Fruit fly (Drosophila melanogaster) whole organism, pupa: ENCODE data around the gene CG14210.

Source experiments
- CG10348 ChIP-seq: fragments of 200-800 bp; sonication (Bioruptor generic); IDR thresholded peaks from 2 replicates; pipeline ENCODE4 v1.3.6; 2022; ENCODE audit warnings: missing biosample characterization, missing genetic modification characterization
- CG12605 ChIP-seq: fragments of 200-800 bp; sonication (Bioruptor generic); IDR thresholded peaks from 2 replicates; pipeline ENCODE4 v1.3.6; 2022; ENCODE audit warnings: missing biosample characterization, missing genetic modification characterization
- CG13204 ChIP-seq: fragments of 200-800 bp; sonication (Bioruptor generic); optimal IDR thresholded peaks from 2 replicates; lab custom pipeline; 2018; ENCODE audit warnings: missing biosample characterization, mild to moderate bottlenecking, missing genetic modification characterization, moderate library complexity
- CG14655 ChIP-seq: fragments of 200-800 bp; sonication (Bioruptor generic); optimal IDR thresholded peaks from 3 replicates; lab custom pipeline; 2017; ENCODE audit warnings: mild to moderate bottlenecking, missing biosample characterization, missing genetic modification reagents, missing genetic modification characterization
- CG15710 ChIP-seq: fragments of 200-800 bp; sonication (Bioruptor generic); optimal IDR thresholded peaks from 2 replicates; lab custom pipeline; 2018; ENCODE audit warnings: missing biosample characterization, mild to moderate bottlenecking, missing genetic modification characterization, moderate library complexity
- CG17806 ChIP-seq: fragments of 200-800 bp; sonication (Bioruptor generic); optimal IDR thresholded peaks from 2 replicates; lab custom pipeline; 2018; ENCODE audit warnings: missing biosample characterization, mild to moderate bottlenecking, missing genetic modification characterization, moderate library complexity
- CG32121 ChIP-seq: fragments of 200-800 bp; sonication (Bioruptor generic); IDR thresholded peaks from 2 replicates; pipeline ENCODE4 v1.3.6; 2022; ENCODE audit warnings: missing biosample characterization, missing genetic modification characterization
- CG34367 ChIP-seq: fragments of 200-800 bp; sonication (Bioruptor generic); optimal IDR thresholded peaks from 2 replicates; lab custom pipeline; 2018; ENCODE audit warnings: missing biosample characterization, mild to moderate bottlenecking, missing genetic modification characterization
- CG4496 ChIP-seq: fragments of 200-800 bp; sonication (Bioruptor generic); IDR thresholded peaks from 3 replicates; pipeline ENCODE4 v1.3.6; 2022; ENCODE audit warnings: missing biosample characterization, missing genetic modification characterization
- CG8159 ChIP-seq: fragments of 200-800 bp; sonication (Bioruptor generic); optimal IDR thresholded peaks from 3 replicates; lab custom pipeline; 2018; ENCODE audit warnings: missing biosample characterization, mild to moderate bottlenecking, missing genetic modification characterization, moderate library complexity
- CG8301 ChIP-seq: fragments of 200-800 bp; sonication (Bioruptor generic); optimal IDR thresholded peaks from 2 replicates; lab custom pipeline; 2018; ENCODE audit warnings: missing biosample characterization, mild to moderate bottlenecking, missing genetic modification characterization
- CG9948 ChIP-seq: fragments of 200-800 bp; sonication (Bioruptor generic); optimal IDR thresholded peaks from 2 replicates; lab custom pipeline; 2018; ENCODE audit warnings: missing biosample characterization, mild to moderate bottlenecking, missing genetic modification characterization, moderate library complexity
- D1 ChIP-seq: fragments of 200-800 bp; sonication (Bioruptor generic); optimal IDR thresholded peaks from 2 replicates; lab custom pipeline; 2018; ENCODE audit warnings: missing biosample characterization, mild to moderate bottlenecking, missing genetic modification characterization, moderate library complexity
- EcR ChIP-seq: fragments of 200-800 bp; sonication (Bioruptor generic); optimal IDR thresholded peaks from 3 replicates; lab custom pipeline; 2019; ENCODE audit warnings: missing biosample characterization, missing genetic modification characterization, mild to moderate bottlenecking, moderate library complexity, missing genetic modification reagents
- Ets98B ChIP-seq: fragments of 200-800 bp; sonication (Bioruptor generic); IDR thresholded peaks from 2 replicates; pipeline ENCODE4 v1.3.6; 2022; ENCODE audit warnings: missing biosample characterization, missing genetic modification characterization
- Pif1A ChIP-seq: fragments of 200-800 bp; sonication (Bioruptor generic); optimal IDR thresholded peaks from 3 replicates; lab custom pipeline; 2016; ENCODE audit warnings: missing biosample characterization, missing genetic modification characterization
- Pif1B ChIP-seq: fragments of 200-800 bp; sonication (Bioruptor generic); optimal IDR thresholded peaks from 3 replicates; lab custom pipeline; 2016; ENCODE audit warnings: missing biosample characterization, missing genetic modification characterization
- Snoo ChIP-seq: fragments of 200-800 bp; sonication (Bioruptor generic); optimal IDR thresholded peaks from 3 replicates; lab custom pipeline; 2017; ENCODE audit warnings: missing biosample characterization, mild to moderate bottlenecking, missing genetic modification characterization, inconsistent platforms
- fd96Ca ChIP-seq: fragments of 200-800 bp; sonication (Bioruptor generic); IDR thresholded peaks from 3 replicates; pipeline ENCODE4 v1.3.6; 2022; ENCODE audit warnings: missing biosample characterization, missing genetic modification characterization
- gl ChIP-seq: fragments of 200-800 bp; sonication (Bioruptor generic); optimal IDR thresholded peaks from 2 replicates; lab custom pipeline; 2018; ENCODE audit warnings: missing biosample characterization, mild to moderate bottlenecking, missing genetic modification characterization
- rn ChIP-seq: fragments of 200-800 bp; sonication (Bioruptor generic); IDR thresholded peaks from 2 replicates; pipeline ENCODE4 v1.3.6; 2022; ENCODE audit warnings: missing biosample characterization, missing genetic modification characterization

CG14210 gene

DNA sequence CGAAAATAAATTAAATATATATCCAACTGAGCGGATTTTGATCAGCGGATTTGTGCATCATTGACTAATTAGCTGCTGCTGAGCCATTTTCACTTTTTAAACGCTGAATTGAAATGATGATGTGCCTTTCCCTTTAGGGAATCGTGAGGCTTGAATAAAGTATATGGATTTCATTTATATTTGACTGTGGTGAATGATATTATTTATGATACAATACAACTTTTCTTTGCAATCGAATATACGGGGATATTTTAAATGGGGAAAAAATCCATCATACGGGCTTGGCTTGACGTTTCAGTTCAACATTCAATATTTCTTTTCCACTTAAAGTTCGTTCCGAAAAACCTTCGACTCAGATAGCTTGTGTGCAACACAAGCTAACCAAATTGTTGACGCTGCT, 4.8 kb upstream of the CG14210 start, which contains the start of the genes Shawn and Tyler:
Gene Shawn, plus strand, starts transcription at position 301 of the 400 bp plus-strand sequence.
Gene Tyler, plus strand, starts transcription at position 301 of the 400 bp plus-strand sequence.
- TF ChIP-seq Snoo (tag; lab: Kevin White, UChicago) (no peak), fd96Ca (GFP tag; lab: Robert Waterston, UW) (no peak), CG34367 (no peak), D1 (tag; lab: Kevin White, UChicago) (no peak), CG15710 (tag; lab: Kevin White, UChicago) (no peak), CG13204 (GFP tag; lab: Kevin White, UChicago) (no peak), EcR (GFP tag; lab: Kevin White, UChicago) (no peak), rn (GFP tag; lab: Robert Waterston, UW) (no peak), gl (tag; lab: Kevin White, UChicago) (no peak), CG9948 (tag; lab: Kevin White, UChicago) (no peak), CG14655 (GFP tag; lab: Kevin White, UChicago) (no peak), CG10348 (GFP tag; lab: Robert Waterston, UW) (no peak), CG17806 (tag; lab: Kevin White, UChicago) (no peak), CG32121 (no peak), CG12605 (GFP tag; lab: Robert Waterston, UW) (no peak), CG4496 (GFP tag; lab: Robert Waterston, UW) (no peak), Pif1B (GFP tag; lab: Kevin White, UChicago) (no peak), CG8159 (tag; lab: Kevin White, UChicago) (no peak), Ets98B (no peak), Pif1A (GFP tag; lab: Kevin White, UChicago) (no peak)
- TF ChIP-seq, all 21 proteins: peak for 0

DNA sequence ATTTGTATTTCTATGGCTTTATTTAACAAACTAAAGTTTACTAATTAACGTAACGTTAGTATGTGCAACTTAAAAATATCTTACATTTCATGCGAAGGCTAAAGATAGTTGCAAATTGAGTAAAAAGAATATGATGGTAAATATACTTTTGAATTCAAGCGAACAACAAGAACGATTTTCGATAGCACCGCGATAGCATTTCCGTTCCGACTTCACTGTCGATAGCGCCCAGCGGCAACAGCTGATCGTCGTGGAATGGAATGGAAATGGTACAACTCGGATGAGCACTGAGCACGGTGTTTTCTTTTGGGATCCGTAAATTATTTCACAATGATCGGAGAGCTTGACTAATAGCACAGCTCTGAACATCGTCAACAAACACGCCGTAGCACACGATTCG, 2.5 kb upstream of the CG14210 start:
- peak; percentile 45 for TF ChIP-seq CG34367
- TF ChIP-seq CG4496 (GFP tag; lab: Robert Waterston, UW): peak; percentile 83
- TF ChIP-seq Pif1B (GFP tag; lab: Kevin White, UChicago): no peak
- TF ChIP-seq CG12605 (GFP tag; lab: Robert Waterston, UW): peak; percentile 57
- no peak for TF ChIP-seq D1 (tag; lab: Kevin White, UChicago)
- peak; percentile 60 for TF ChIP-seq Snoo (tag; lab: Kevin White, UChicago)
- no peak for TF ChIP-seq EcR (GFP tag; lab: Kevin White, UChicago)
- TF ChIP-seq CG17806 (tag; lab: Kevin White, UChicago): no peak
- TF ChIP-seq CG9948 (tag; lab: Kevin White, UChicago): no peak
- no peak for TF ChIP-seq CG15710 (tag; lab: Kevin White, UChicago)
- peak; percentile 34 for TF ChIP-seq gl (tag; lab: Kevin White, UChicago)
- TF ChIP-seq Ets98B: peak; percentile 10; the same call in 1 of the 2 replicates

DNA sequence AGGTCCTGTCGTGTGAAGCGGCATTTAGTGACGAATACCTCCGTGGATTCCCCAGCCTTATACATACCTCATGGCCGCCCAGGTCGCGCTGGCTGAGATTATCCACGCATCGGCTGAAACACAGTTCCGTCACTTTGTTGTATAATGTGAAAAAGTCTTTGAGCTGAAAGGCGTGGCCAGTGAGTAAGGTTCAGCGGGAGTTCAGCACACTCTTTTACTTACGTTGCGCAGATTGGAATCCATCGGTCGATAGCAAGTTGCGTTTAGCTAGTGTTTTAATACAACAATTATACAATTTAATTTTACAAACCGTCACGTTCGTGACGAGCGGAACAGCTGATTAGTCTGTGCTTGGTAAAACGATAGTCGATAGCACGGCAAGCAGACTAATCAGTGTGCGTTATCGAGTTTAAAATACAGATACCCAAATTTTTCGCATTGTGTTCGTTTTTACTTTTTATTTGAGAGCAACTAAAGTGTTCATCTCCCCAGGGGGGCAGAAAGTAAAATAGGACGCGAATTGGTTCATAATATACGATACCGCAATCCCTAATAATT, 2.3 kb downstream of the CG14210 start, which contains the start of the genes Pstk and Tim9b:
Gene Pstk, minus strand, starts transcription at position 355 of the 558 bp plus-strand sequence.
Gene Tim9b, minus strand, starts transcription at position 355 of the 558 bp plus-strand sequence.
- TF ChIP-seq CG34367 (no peak), CG9948 (tag; lab: Kevin White, UChicago) (no peak), CG17806 (tag; lab: Kevin White, UChicago) (no peak), rn (GFP tag; lab: Robert Waterston, UW) (no peak), CG4496 (GFP tag; lab: Robert Waterston, UW) (no peak), CG32121 (no peak), Ets98B (no peak), CG13204 (GFP tag; lab: Kevin White, UChicago) (no peak), CG15710 (tag; lab: Kevin White, UChicago) (no peak), Pif1A (GFP tag; lab: Kevin White, UChicago) (no peak), D1 (tag; lab: Kevin White, UChicago) (no peak), CG10348 (GFP tag; lab: Robert Waterston, UW) (no peak)

DNA sequence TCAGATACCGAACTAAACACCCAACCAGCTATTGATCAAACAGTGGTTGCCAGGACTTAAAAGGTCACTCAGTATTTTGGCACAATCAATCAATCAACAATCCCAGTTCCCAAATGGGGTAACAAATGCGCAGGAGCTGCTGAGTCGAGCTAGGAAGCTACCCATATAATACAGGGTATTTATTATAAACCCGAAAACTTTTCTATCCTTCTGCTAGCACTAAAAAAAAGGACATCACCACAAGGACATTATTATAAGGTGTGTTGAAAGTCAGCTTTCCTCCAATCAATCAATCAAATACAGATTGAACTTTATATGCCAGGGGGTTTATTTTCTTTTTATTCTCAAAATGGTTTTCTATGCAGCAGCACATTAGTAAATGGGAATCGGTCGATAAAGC, 5.1 kb downstream of the CG14210 start, which contains the start of gene CG14221:
Gene CG14221, minus strand, starts transcription at position 101 of the 400 bp plus-strand sequence.
- TF ChIP-seq rn (GFP tag; lab: Robert Waterston, UW) (no peak), D1 (tag; lab: Kevin White, UChicago) (no peak), CG34367 (no peak)
- TF ChIP-seq, all 21 proteins: peak for 0

DNA sequence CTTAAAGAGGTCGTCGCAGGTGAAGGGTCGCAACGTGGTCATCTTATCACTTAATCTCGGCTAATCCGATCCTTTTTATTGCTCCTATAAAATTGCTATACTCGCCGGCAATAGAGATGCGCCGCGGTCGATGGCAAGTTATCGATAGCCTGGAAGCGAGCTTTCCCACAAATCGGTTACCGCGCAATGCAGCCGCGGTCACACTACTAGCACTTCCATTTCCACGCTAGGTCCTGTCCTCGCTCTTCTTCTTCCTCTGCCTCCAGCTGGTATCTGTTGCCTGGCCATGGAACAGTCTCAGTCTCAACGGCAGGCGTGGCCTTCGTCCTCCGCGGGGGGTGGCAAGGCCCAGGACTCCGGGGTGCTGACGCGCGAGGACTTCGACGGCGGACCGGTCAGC, 6.9 kb downstream of the CG14210 start, which contains the start of the genes Naa20A and MKP-4:
Gene Naa20A, minus strand, starts transcription at position 151 of the 400 bp plus-strand sequence.
Gene MKP-4, plus strand, starts transcription at position 191 of the 400 bp plus-strand sequence.
- TF ChIP-seq CG13204 (GFP tag; lab: Kevin White, UChicago): no peak
- TF ChIP-seq Pif1A (GFP tag; lab: Kevin White, UChicago): no peak
- TF ChIP-seq CG12605 (GFP tag; lab: Robert Waterston, UW): no peak
- TF ChIP-seq rn (GFP tag; lab: Robert Waterston, UW): no peak
- no peak for TF ChIP-seq fd96Ca (GFP tag; lab: Robert Waterston, UW)
- TF ChIP-seq Ets98B: no peak
- no peak for TF ChIP-seq EcR (GFP tag; lab: Kevin White, UChicago)
- TF ChIP-seq CG17806 (tag; lab: Kevin White, UChicago): no peak
- TF ChIP-seq D1 (tag; lab: Kevin White, UChicago): no peak
- no peak for TF ChIP-seq CG9948 (tag; lab: Kevin White, UChicago)
- no peak for TF ChIP-seq CG4496 (GFP tag; lab: Robert Waterston, UW)
- no peak for TF ChIP-seq Snoo (tag; lab: Kevin White, UChicago)
- no peak for TF ChIP-seq CG32121
- TF ChIP-seq CG15710 (tag; lab: Kevin White, UChicago): no peak
- TF ChIP-seq CG14655 (GFP tag; lab: Kevin White, UChicago): no peak

DNA sequence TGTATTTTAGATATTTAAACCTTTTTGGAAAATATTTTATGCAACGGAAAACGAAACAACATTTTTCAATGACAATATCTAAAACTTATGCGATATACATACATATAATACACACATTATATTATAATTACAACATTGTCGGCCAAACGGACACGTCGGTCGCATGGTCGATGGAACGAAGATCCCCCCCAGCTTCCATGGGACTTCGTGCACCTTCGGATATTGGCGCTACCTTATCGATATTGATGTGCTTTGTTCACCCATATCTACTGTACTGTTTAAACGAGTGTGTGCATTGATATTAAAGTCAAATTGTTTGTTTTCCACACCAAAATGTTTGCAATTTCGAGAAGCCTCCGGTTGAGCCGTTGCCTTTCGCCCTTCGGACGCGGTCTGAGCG, 9.4 kb downstream of the CG14210 start, which contains the start of gene CG14212:
Gene CG14212, plus strand, starts transcription at position 301 of the 400 bp plus-strand sequence.
- no peak for TF ChIP-seq CG10348 (GFP tag; lab: Robert Waterston, UW)
- TF ChIP-seq CG8301 (tag; lab: Kevin White, UChicago): no peak
- TF ChIP-seq CG34367: no peak
- no peak for TF ChIP-seq D1 (tag; lab: Kevin White, UChicago)
- no peak for TF ChIP-seq EcR (GFP tag; lab: Kevin White, UChicago)
- TF ChIP-seq CG8159 (tag; lab: Kevin White, UChicago): no peak
- no peak for TF ChIP-seq Pif1A (GFP tag; lab: Kevin White, UChicago)
- no peak for TF ChIP-seq CG14655 (GFP tag; lab: Kevin White, UChicago)
- no peak for TF ChIP-seq CG13204 (GFP tag; lab: Kevin White, UChicago)
- no peak for TF ChIP-seq Pif1B (GFP tag; lab: Kevin White, UChicago)
- no peak for TF ChIP-seq rn (GFP tag; lab: Robert Waterston, UW)
- no peak for TF ChIP-seq CG17806 (tag; lab: Kevin White, UChicago)
